Fruit fly (Drosophila melanogaster): ENCODE measurements around the gene MsrA.

dm6 chr3L:15504687-15505086 is 6.2 kb upstream of the MsrA start, which contains the start of gene CG7857:
- TF ChIP-seq psq (optimal IDR thresholded peaks at IDR 0.05): no peak
- no peak for TF ChIP-seq Sin3A (optimal IDR thresholded peaks at IDR 0.05)
- no peak for TF ChIP-seq insv (optimal IDR thresholded peaks at IDR 0.05)
